Fruit fly (Drosophila melanogaster) whole organism, pupa: ENCODE data around the gene Ugt302E1.
A peak's percentile ranks its signal among the peaks of the same experiment; 100 is the strongest.

ENCODE experiments used
- CG10348 ChIP-seq: fragments of 200-800 bp; sonication (Bioruptor generic); IDR thresholded peaks from 2 replicates; pipeline ENCODE4 v1.3.6; 2022; ENCODE audit warnings: missing biosample characterization, missing genetic modification characterization
- CG12605 ChIP-seq: fragments of 200-800 bp; sonication (Bioruptor generic); IDR thresholded peaks from 2 replicates; pipeline ENCODE4 v1.3.6; 2022; ENCODE audit warnings: missing biosample characterization, missing genetic modification characterization
- CG14655 ChIP-seq: fragments of 200-800 bp; sonication (Bioruptor generic); optimal IDR thresholded peaks from 3 replicates; lab custom pipeline; 2017; ENCODE audit warnings: mild to moderate bottlenecking, missing biosample characterization, missing genetic modification reagents, missing genetic modification characterization
- CG15710 ChIP-seq: fragments of 200-800 bp; sonication (Bioruptor generic); optimal IDR thresholded peaks from 2 replicates; lab custom pipeline; 2018; ENCODE audit warnings: missing biosample characterization, mild to moderate bottlenecking, missing genetic modification characterization, moderate library complexity
- CG17806 ChIP-seq: fragments of 200-800 bp; sonication (Bioruptor generic); optimal IDR thresholded peaks from 2 replicates; lab custom pipeline; 2018; ENCODE audit warnings: missing biosample characterization, mild to moderate bottlenecking, missing genetic modification characterization, moderate library complexity
- CG34367 ChIP-seq: fragments of 200-800 bp; sonication (Bioruptor generic); optimal IDR thresholded peaks from 2 replicates; lab custom pipeline; 2018; ENCODE audit warnings: missing biosample characterization, mild to moderate bottlenecking, missing genetic modification characterization
- CG8159 ChIP-seq: fragments of 200-800 bp; sonication (Bioruptor generic); optimal IDR thresholded peaks from 3 replicates; lab custom pipeline; 2018; ENCODE audit warnings: missing biosample characterization, mild to moderate bottlenecking, missing genetic modification characterization, moderate library complexity
- CG8301 ChIP-seq: fragments of 200-800 bp; sonication (Bioruptor generic); optimal IDR thresholded peaks from 2 replicates; lab custom pipeline; 2018; ENCODE audit warnings: missing biosample characterization, mild to moderate bottlenecking, missing genetic modification characterization
- D1 ChIP-seq: fragments of 200-800 bp; sonication (Bioruptor generic); optimal IDR thresholded peaks from 2 replicates; lab custom pipeline; 2018; ENCODE audit warnings: missing biosample characterization, mild to moderate bottlenecking, missing genetic modification characterization, moderate library complexity
- EcR ChIP-seq: fragments of 200-800 bp; sonication (Bioruptor generic); optimal IDR thresholded peaks from 3 replicates; lab custom pipeline; 2019; ENCODE audit warnings: missing biosample characterization, missing genetic modification characterization, mild to moderate bottlenecking, moderate library complexity, missing genetic modification reagents
- Pif1A ChIP-seq: fragments of 200-800 bp; sonication (Bioruptor generic); optimal IDR thresholded peaks from 3 replicates; lab custom pipeline; 2016; ENCODE audit warnings: missing biosample characterization, missing genetic modification characterization
- Pif1B ChIP-seq: fragments of 200-800 bp; sonication (Bioruptor generic); optimal IDR thresholded peaks from 3 replicates; lab custom pipeline; 2016; ENCODE audit warnings: missing biosample characterization, missing genetic modification characterization
- Snoo ChIP-seq: fragments of 200-800 bp; sonication (Bioruptor generic); optimal IDR thresholded peaks from 3 replicates; lab custom pipeline; 2017; ENCODE audit warnings: missing biosample characterization, mild to moderate bottlenecking, missing genetic modification characterization, inconsistent platforms
- gl ChIP-seq: fragments of 200-800 bp; sonication (Bioruptor generic); optimal IDR thresholded peaks from 2 replicates; lab custom pipeline; 2018; ENCODE audit warnings: missing biosample characterization, mild to moderate bottlenecking, missing genetic modification characterization

DNA sequence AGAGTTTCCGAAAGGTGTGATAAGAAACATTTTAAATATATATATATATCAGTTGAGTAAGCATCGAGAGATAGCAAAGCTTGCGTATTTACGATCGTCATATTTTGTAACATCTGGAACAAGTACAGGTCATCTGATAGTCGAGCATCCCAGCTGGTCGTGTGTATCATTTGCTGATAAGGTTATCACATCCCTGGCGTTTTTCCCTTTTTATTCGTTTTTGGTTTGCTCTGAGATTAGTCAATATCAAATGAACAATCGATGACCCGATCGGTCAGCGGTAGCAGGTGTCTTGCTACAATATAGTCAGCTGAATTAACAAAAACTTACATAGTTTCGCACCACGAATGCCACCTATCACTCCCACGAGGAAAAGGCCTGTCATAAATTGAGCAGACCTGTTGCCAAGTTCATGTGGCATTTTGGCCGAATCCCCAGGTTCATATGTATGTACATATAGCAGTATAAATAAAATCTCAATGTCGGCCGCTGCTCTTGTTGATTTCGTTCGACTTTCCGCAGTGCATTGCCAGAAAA is 46.5 kb downstream of the Ugt302E1 start:
- TF ChIP-seq CG12605 (GFP tag; lab: Robert Waterston, UW) (no peak), Snoo (tag; lab: Kevin White, UChicago) (peak; percentile 62), CG14655 (GFP tag; lab: Kevin White, UChicago) (peak; percentile 67), EcR (GFP tag; lab: Kevin White, UChicago) (no peak), CG8159 (tag; lab: Kevin White, UChicago) (peak; percentile 67), CG17806 (tag; lab: Kevin White, UChicago) (peak; percentile 64), CG34367 (peak; percentile 24), Pif1A (GFP tag; lab: Kevin White, UChicago) (peak; percentile 81), Pif1B (GFP tag; lab: Kevin White, UChicago) (peak; percentile 80), CG15710 (peak; percentile 49), CG8301 (tag; lab: Kevin White, UChicago) (peak; percentile 57), CG10348 (GFP tag; lab: Robert Waterston, UW) (no peak), D1 (tag; lab: Kevin White, UChicago) (no peak), gl (tag; lab: Kevin White, UChicago) (no peak)
